Worm (Caenorhabditis elegans) whole organism, L4 larva: ENCODE measurements around the gene C49H3.4.

Experiments
- ces-1 ChIP-seq: fragments of 150-350 bp; sonication (generic microtip); optimal IDR thresholded peaks from 4 replicates; lab custom pipeline; 2014; ENCODE audit warnings: missing biosample characterization, missing genetic modification reagents, missing genetic modification characterization
- dmd-6 ChIP-seq: fragments of 200-800 bp; sonication (Bioruptor generic); IDR thresholded peaks from 2 replicates; pipeline ENCODE4 v1.3.6; 2022; ENCODE audit warnings: missing genetic modification reagents, missing genetic modification characterization, missing compliant biosample characterization
- egl-27 ChIP-seq: sonication (generic microtip); optimal IDR thresholded peaks from 3 replicates; lab custom pipeline; 2017; ENCODE audit warnings: missing biosample characterization, missing genetic modification reagents, missing genetic modification characterization
- fkh-10 ChIP-seq: fragments of 150-350 bp; optimal IDR thresholded peaks from 2 replicates; lab custom pipeline; 2014; ENCODE audit warnings: missing biosample characterization, missing genetic modification reagents, missing genetic modification characterization
- nhr-76 ChIP-seq: fragments of 150-350 bp; optimal IDR thresholded peaks from 2 replicates; lab custom pipeline; 2014; ENCODE audit warnings: missing biosample characterization, missing genetic modification characterization
- nhr-77 ChIP-seq: fragments of 150-350 bp; optimal IDR thresholded peaks from 2 replicates; lab custom pipeline; 2014; ENCODE audit warnings: missing biosample characterization, missing genetic modification characterization
- spr-3 ChIP-seq: fragments of 200-800 bp; sonication (Bioruptor generic); optimal IDR thresholded peaks from 2 replicates; lab custom pipeline; 2018; ENCODE audit warnings: mild to moderate bottlenecking, missing genetic modification characterization, missing compliant biosample characterization
- unc-130 ChIP-seq: sonication (generic microtip); optimal IDR thresholded peaks from 2 replicates; lab custom pipeline; 2016; ENCODE audit warnings: missing genetic modification reagents, missing genetic modification characterization, missing compliant biosample characterization

ce11 chrIV:7902221-7902904 is 12.7 kb upstream of the C49H3.4 start, which contains the start of gene arp-11:
- TF ChIP-seq dmd-6 (peak; percentile 73), ces-1 (no peak), fkh-10 (GFP tag; lab: Kevin White, UChicago) (peak; percentile 8), unc-130 (GFP tag; lab: Kevin White, UChicago) (no peak), spr-3 (GFP tag; lab: Kevin White, UChicago) (no peak), nhr-76 (tag; lab: Kevin White, UChicago) (no peak), nhr-77 (tag; lab: Kevin White, UChicago) (peak; percentile 67), egl-27 (no peak)
